Worm (Caenorhabditis elegans): Measurements from ENCODE around the gene vab-3.

The vab-3 gene

DNA sequence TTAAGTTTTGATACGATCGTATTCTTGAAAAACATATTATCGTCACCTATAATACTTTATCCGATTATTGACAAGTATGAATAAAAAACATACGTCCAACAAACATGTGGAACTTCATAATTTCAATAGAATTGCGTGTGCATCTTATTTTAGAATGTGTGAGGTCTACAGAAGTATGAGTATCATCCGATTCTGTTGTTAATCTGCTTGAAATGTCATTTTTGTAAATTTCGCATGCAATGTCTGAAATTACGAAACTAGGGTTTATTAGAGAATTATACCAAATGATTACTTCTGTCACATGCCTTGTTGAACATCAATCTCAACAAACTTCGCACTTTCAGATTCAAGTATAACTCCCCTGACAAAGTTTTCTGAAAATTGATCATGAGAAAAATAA is 42.1 kb downstream of the vab-3 start (continued):
- TF ChIP-seq attf-6 (GFP tag; IDR thresholded peaks at IDR 0.05): no peak
- TF ChIP-seq Y56A3A.18 (GFP tag; IDR thresholded peaks at IDR 0.05): no peak
- TF ChIP-seq him-1 (tag; optimal IDR thresholded peaks at IDR 0.05): no peak
- no peak for TF ChIP-seq sea-2 (GFP tag; IDR thresholded peaks at IDR 0.05)
- no peak for TF ChIP-seq F22D6.2 (tag; optimal IDR thresholded peaks at IDR 0.05)
- no peak for TF ChIP-seq nhr-27 (tag; optimal IDR thresholded peaks at IDR 0.05)

DNA sequence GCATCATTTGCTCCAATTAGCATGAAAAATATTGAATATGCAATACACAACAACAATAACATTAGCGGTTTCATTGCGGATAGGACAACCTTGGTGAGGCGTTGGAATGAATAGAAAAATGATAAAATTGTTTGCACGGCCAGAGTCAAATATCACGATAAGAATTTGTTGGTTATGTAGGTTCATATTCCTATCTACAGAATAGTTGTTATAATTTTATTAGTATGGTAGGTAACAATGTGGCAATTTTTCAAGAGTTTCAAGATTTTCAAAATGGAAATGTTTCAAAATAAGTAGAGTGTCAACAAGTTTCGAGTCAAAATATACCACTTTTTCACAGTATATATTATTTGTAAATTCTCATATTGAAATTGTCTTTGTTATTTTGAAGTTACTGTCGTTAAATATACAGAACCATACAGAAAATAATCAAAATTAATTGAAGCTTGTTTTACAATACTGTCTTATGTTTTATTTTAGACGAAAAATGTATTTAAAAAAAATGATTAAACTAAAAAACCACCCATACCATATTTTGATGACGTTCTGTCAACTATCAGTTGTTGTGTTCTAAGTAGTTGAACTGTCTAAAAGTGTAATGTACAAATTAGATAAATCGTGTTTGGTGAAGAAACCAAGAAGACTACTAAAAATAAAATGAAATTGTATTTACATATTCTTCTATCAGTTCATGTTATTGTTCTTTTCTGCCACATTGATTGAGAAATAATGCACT is 42.8 kb downstream of the vab-3 start, which contains the start of the genes F59F5.3 and F59F5.4:
Gene F59F5.3 (minus strand): TSS at position 101 of the 736 bp plus-strand sequence.
Gene F59F5.4 (plus strand): TSS at position 686 of the 736 bp plus-strand sequence.
- TF ChIP-seq dpff-1 (tag; optimal IDR thresholded peaks at IDR 0.05) (no peak), F23B12.7 (tag; optimal IDR thresholded peaks at IDR 0.05; ENCODE audit: insufficient read depth) (no peak), F22D6.2 (tag; optimal IDR thresholded peaks at IDR 0.05) (no peak), Y79H2A.3 (GFP tag; conservative IDR thresholded peaks at IDR 0.05) (no peak), lir-1 (GFP tag; conservative IDR thresholded peaks at IDR 0.05) (no peak), akir-1 (GFP tag; optimal IDR thresholded peaks at IDR 0.05) (no peak), mxl-1 (tag; optimal IDR thresholded peaks at IDR 0.05) (no peak), ztf-3 (GFP tag; optimal IDR thresholded peaks at IDR 0.05) (no peak), rcor-1 (GFP tag; IDR thresholded peaks at IDR 0.05) (no peak), Y53F4B.3 (GFP tag; IDR thresholded peaks at IDR 0.05) (no peak), B0336.3 (GFP tag; IDR thresholded peaks at IDR 0.05) (no peak), ztf-26 (tag; optimal IDR thresholded peaks at IDR 0.05) (no peak), ztf-22 (GFP tag; optimal IDR thresholded peaks at IDR 0.05) (no peak), ceh-58 (GFP tag; IDR thresholded peaks at IDR 0.05) (no peak), madf-10 (tag; optimal IDR thresholded peaks at IDR 0.05) (no peak), ceh-27 (GFP tag; optimal IDR thresholded peaks at IDR 0.05) (no peak), B0261.1 (tag; optimal IDR thresholded peaks at IDR 0.05) (no peak), ztf-28 (GFP tag; IDR thresholded peaks at IDR 0.05) (no peak), nhr-120 (GFP tag; IDR thresholded peaks at IDR 0.05) (no peak)

DNA sequence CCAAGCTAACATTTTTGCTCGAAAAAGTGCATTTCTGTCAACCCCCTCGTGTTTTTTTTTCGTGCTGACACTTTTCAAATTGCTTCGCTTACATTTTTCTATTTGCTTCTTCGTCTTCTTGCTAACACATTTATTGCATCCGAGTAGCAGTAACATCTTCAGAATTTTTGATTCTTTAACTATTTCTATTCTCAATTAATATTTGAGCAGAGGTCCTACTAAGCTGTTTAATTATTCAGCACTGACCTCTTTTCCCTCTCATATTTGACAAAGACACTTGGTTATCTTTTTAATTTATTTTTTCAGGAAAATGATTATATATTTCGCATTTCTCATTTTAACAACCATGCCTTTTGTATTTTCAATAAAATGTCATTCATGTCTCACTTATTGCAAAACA is 46.0 kb downstream of the vab-3 start, which contains the start of gene F59F5.5:
Gene F59F5.5 (plus strand): TSS at position 301 of the 400 bp plus-strand sequence.
- TF ChIP-seq attf-6 (GFP tag; IDR thresholded peaks at IDR 0.05): no peak
- TF ChIP-seq F33H1.4 (GFP tag; IDR thresholded peaks at IDR 0.05): no peak
- TF ChIP-seq ceh-100 (GFP tag; IDR thresholded peaks at IDR 0.05): no peak
- TF ChIP-seq mcd-1 (GFP tag; IDR thresholded peaks at IDR 0.05): no peak
- TF ChIP-seq Y53F4B.3 (GFP tag; IDR thresholded peaks at IDR 0.05): no peak
- no peak for TF ChIP-seq ztf-22 (GFP tag; optimal IDR thresholded peaks at IDR 0.05)
- no peak for TF ChIP-seq pbrm-1 (GFP tag; IDR thresholded peaks at IDR 0.05)
- no peak for TF ChIP-seq madf-6 (GFP tag; IDR thresholded peaks at IDR 0.05)
- TF ChIP-seq madf-10 (tag; optimal IDR thresholded peaks at IDR 0.05): no peak
- no peak for TF ChIP-seq ccch-3 (GFP tag; optimal IDR thresholded peaks at IDR 0.05)
- no peak for TF ChIP-seq egl-18 (GFP tag; IDR thresholded peaks at IDR 0.05)
- no peak for TF ChIP-seq lsl-1 (GFP tag; optimal IDR thresholded peaks at IDR 0.05)
- no peak for TF ChIP-seq ama-1 (optimal IDR thresholded peaks at IDR 0.05)
- TF ChIP-seq ama-1 (GFP tag; optimal IDR thresholded peaks at IDR 0.05): no peak

DNA sequence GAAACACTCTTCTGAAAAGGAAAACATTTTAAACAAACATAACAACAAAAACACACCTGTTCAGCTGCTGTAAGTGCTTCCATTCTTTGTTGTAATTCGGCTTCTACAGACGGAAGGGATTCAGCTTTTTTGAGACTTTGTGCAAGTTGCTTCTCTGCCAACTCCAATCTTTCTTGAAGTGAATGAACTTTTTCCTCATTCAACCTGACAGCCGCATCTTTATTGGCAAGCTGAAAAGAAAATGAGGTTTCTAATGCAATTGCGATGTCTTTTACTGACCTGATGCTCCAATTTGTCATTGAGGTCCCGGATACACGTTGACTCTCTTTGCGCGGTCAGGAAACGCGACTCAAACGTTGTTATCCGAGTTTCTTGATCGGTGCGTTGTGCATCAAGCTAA is 53.4 kb downstream of the vab-3 start:
- TF ChIP-seq chd-7 (tag; optimal IDR thresholded peaks at IDR 0.05): no peak

Data from whole organism, young adult.